Fruit fly (Drosophila melanogaster) whole organism, embryonic: Measurements from ENCODE around the gene Ilk.
A peak's percentile ranks its signal among the peaks of the same experiment; 100 is the strongest.

Experiments used
- Aef1 ChIP-seq: fragments of 200-800 bp; sonication (Bioruptor generic); IDR thresholded peaks from 3 replicates; pipeline ENCODE4 v1.3.6; 2022; ENCODE audit warnings: missing biosample characterization, missing genetic modification characterization
- Awh ChIP-seq: fragments of 200-800 bp; sonication (Bioruptor generic); IDR thresholded peaks from 2 replicates; pipeline ENCODE4, ENCODE4 v1.3.6; 2022; ENCODE audit warnings: missing biosample characterization, missing genetic modification characterization
- BEAF-32 ChIP-seq: fragments of 200-800 bp; sonication (Bioruptor generic); optimal IDR thresholded peaks from 3 replicates; lab custom pipeline; 2017; ENCODE audit warnings: missing biosample characterization, missing genetic modification characterization, mild to moderate bottlenecking, moderate library complexity, missing genetic modification reagents
- CG11093 ChIP-seq: fragments of 200-800 bp; sonication (Bioruptor generic); IDR thresholded peaks from 3 replicates; pipeline ENCODE4 v1.3.6; 2022; ENCODE audit warnings: missing biosample characterization, missing genetic modification characterization
- CG11696 ChIP-seq: fragments of 200-800 bp; sonication (Bioruptor generic); IDR thresholded peaks from 2 replicates; pipeline ENCODE4 v1.3.6; 2022; ENCODE audit warnings: missing biosample characterization, missing genetic modification characterization
- CG14014 ChIP-seq: fragments of 200-800 bp; sonication (Bioruptor generic); IDR thresholded peaks from 2 replicates; pipeline ENCODE4 v1.3.6; 2022; ENCODE audit warnings: missing biosample characterization, missing genetic modification characterization
- CG2116 ChIP-seq: fragments of 200-800 bp; sonication (Bioruptor generic); optimal IDR thresholded peaks from 3 replicates; lab custom pipeline; 2018; ENCODE audit warnings: missing biosample characterization, mild to moderate bottlenecking, missing genetic modification characterization
- CG2120 ChIP-seq: fragments of 200-800 bp; sonication (Bioruptor generic); optimal IDR thresholded peaks from 3 replicates; lab custom pipeline; 2016; ENCODE audit warnings: missing biosample characterization, missing genetic modification characterization
- CG2199 ChIP-seq: fragments of 200-800 bp; sonication (Bioruptor generic); IDR thresholded peaks from 3 replicates; pipeline ENCODE4 v1.3.6; 2022; ENCODE audit warnings: missing biosample characterization, missing genetic modification characterization
- CG31365 ChIP-seq: fragments of 200-800 bp; sonication (Bioruptor generic); optimal IDR thresholded peaks from 2 replicates; lab custom pipeline; 2018; ENCODE audit warnings: missing biosample characterization, mild to moderate bottlenecking, missing genetic modification characterization
- CG33213 ChIP-seq: fragments of 200-800 bp; sonication (Bioruptor generic); optimal IDR thresholded peaks from 3 replicates; lab custom pipeline; 2016; ENCODE audit warnings: missing biosample characterization, missing genetic modification characterization
- CG34376 ChIP-seq: fragments of 200-800 bp; sonication (Bioruptor generic); optimal IDR thresholded peaks from 2 replicates; lab custom pipeline; 2018; ENCODE audit warnings: missing biosample characterization, mild to moderate bottlenecking, missing genetic modification characterization
- CG3838 ChIP-seq: fragments of 200-800 bp; sonication (Bioruptor generic); optimal IDR thresholded peaks from 3 replicates; lab custom pipeline; 2016; ENCODE audit warnings: missing biosample characterization, missing genetic modification characterization
- CG4360 ChIP-seq: fragments of 200-800 bp; sonication (Bioruptor generic); IDR thresholded peaks from 2 replicates; pipeline ENCODE4 v1.3.6; 2022; ENCODE audit warnings: missing biosample characterization, missing genetic modification characterization
- CG43689 ChIP-seq: fragments of 200-800 bp; sonication (Bioruptor generic); IDR thresholded peaks from 2 replicates; pipeline ENCODE4 v1.3.6; 2022; ENCODE audit warnings: missing biosample characterization, missing genetic modification characterization
- CG5180 ChIP-seq: fragments of 200-800 bp; sonication (Bioruptor generic); optimal IDR thresholded peaks from 3 replicates; lab custom pipeline; 2017; ENCODE audit warnings: missing biosample characterization, missing genetic modification characterization, mild to moderate bottlenecking, moderate library complexity, missing genetic modification reagents
- CG7745 ChIP-seq: fragments of 200-800 bp; sonication (Bioruptor generic); optimal IDR thresholded peaks from 2 replicates; lab custom pipeline; 2018; ENCODE audit warnings: missing biosample characterization, mild to moderate bottlenecking, missing genetic modification characterization, moderate library complexity
- CG7987 ChIP-seq: fragments of 200-800 bp; sonication (Bioruptor generic); optimal IDR thresholded peaks from 2 replicates; lab custom pipeline; 2018; ENCODE audit warnings: missing biosample characterization, mild to moderate bottlenecking, missing genetic modification characterization, moderate library complexity
- Dek ChIP-seq: fragments of 200-800 bp; sonication (Bioruptor generic); optimal IDR thresholded peaks from 3 replicates; lab custom pipeline; 2019; ENCODE audit warnings: missing biosample characterization, mild to moderate bottlenecking, missing genetic modification characterization, moderate library complexity
- Dp ChIP-seq: fragments of 200-800 bp; sonication (Bioruptor generic); optimal IDR thresholded peaks from 2 replicates; lab custom pipeline; 2018; ENCODE audit warnings: missing biosample characterization, mild to moderate bottlenecking, missing genetic modification characterization, moderate library complexity
- E2f1 ChIP-seq: fragments of 200-800 bp; sonication (Bioruptor generic); IDR thresholded peaks from 2 replicates; pipeline ENCODE4 v1.3.6; 2022; ENCODE audit warnings: missing biosample characterization, missing genetic modification characterization
- H2.0 ChIP-seq: fragments of 200-800 bp; sonication (Bioruptor generic); IDR thresholded peaks from 2 replicates; pipeline ENCODE4 v1.3.6; 2022; ENCODE audit warnings: missing biosample characterization, missing genetic modification characterization
- Hr3 ChIP-seq: fragments of 200-800 bp; sonication (Bioruptor generic); optimal IDR thresholded peaks from 3 replicates; lab custom pipeline; 2016; ENCODE audit warnings: missing biosample characterization, missing genetic modification characterization
- NK7.1 ChIP-seq: fragments of 200-800 bp; sonication (Bioruptor generic); optimal IDR thresholded peaks from 3 replicates; lab custom pipeline; 2016; ENCODE audit warnings: missing biosample characterization, missing genetic modification characterization
- Neu2 ChIP-seq: fragments of 200-800 bp; sonication (Bioruptor generic); optimal IDR thresholded peaks from 3 replicates; lab custom pipeline; 2016; ENCODE audit warnings: missing biosample characterization, missing genetic modification characterization, borderline replicate concordance
- Oli ChIP-seq: fragments of 200-800 bp; sonication (Bioruptor generic); optimal IDR thresholded peaks from 2 replicates; lab custom pipeline; 2018; ENCODE audit warnings: missing biosample characterization, mild to moderate bottlenecking, missing genetic modification characterization, moderate library complexity
- Sin3A ChIP-seq: fragments of >200 bp; optimal IDR thresholded peaks from 2 replicates; lab custom pipeline; 2018
- Sox100B ChIP-seq: fragments of 200-800 bp; sonication (Bioruptor generic); optimal IDR thresholded peaks from 3 replicates; lab custom pipeline; 2018; ENCODE audit warnings: missing biosample characterization, mild to moderate bottlenecking, missing genetic modification characterization
- Usf ChIP-seq: fragments of 200-800 bp; sonication (Bioruptor generic); optimal IDR thresholded peaks from 2 replicates; lab custom pipeline; 2017; ENCODE audit warnings: missing genotype, missing biosample characterization, missing genetic modification characterization
- abd-A ChIP-seq: fragments of 200-800 bp; sonication (Bioruptor generic); optimal IDR thresholded peaks from 3 replicates; lab custom pipeline; 2019; ENCODE audit warnings: missing biosample characterization, mild to moderate bottlenecking, missing genetic modification characterization, moderate library complexity
- bcd ChIP-seq: fragments of 200-800 bp; sonication (Bioruptor generic); optimal IDR thresholded peaks from 2 replicates; lab custom pipeline; 2017; ENCODE audit warnings: missing biosample characterization, mild to moderate bottlenecking, missing genetic modification characterization
- caup ChIP-seq: fragments of 200-800 bp; sonication (Bioruptor generic); optimal IDR thresholded peaks from 3 replicates; lab custom pipeline; 2017; ENCODE audit warnings: missing biosample characterization, mild to moderate bottlenecking, missing genetic modification characterization, moderate library complexity; ENCODE audit not compliant: severe bottlenecking
- dimm ChIP-seq: fragments of 200-800 bp; sonication (Bioruptor generic); IDR thresholded peaks from 2 replicates; pipeline ENCODE4 v1.3.6; 2022; ENCODE audit warnings: missing biosample characterization, missing genetic modification characterization
- dpn ChIP-seq, 2 experiments: fragments of 200-800 bp; sonication (Bioruptor generic); optimal IDR thresholded peaks; 3 replicates each; lab custom pipeline; 2016; ENCODE audit warnings: missing biosample characterization in 2 of 2, missing genetic modification characterization in 2 of 2
- fd102C ChIP-seq: fragments of 200-800 bp; sonication (Bioruptor generic); optimal IDR thresholded peaks from 2 replicates; lab custom pipeline; 2018; ENCODE audit warnings: missing biosample characterization, mild to moderate bottlenecking, missing genetic modification characterization, moderate library complexity
- fd96Cb ChIP-seq: fragments of 200-800 bp; sonication (Bioruptor generic); optimal IDR thresholded peaks from 2 replicates; lab custom pipeline; 2018; ENCODE audit warnings: missing biosample characterization, mild to moderate bottlenecking, missing genetic modification characterization, moderate library complexity
- fru ChIP-seq: fragments of >200 bp; optimal IDR thresholded peaks from 2 replicates; lab custom pipeline; 2017
- gem ChIP-seq: fragments of 200-800 bp; sonication (Bioruptor generic); optimal IDR thresholded peaks from 2 replicates; lab custom pipeline; 2019; ENCODE audit warnings: missing biosample characterization, mild to moderate bottlenecking, missing genetic modification characterization, moderate library complexity
- jigr1 ChIP-seq: fragments of 200-800 bp; sonication (Bioruptor generic); IDR thresholded peaks from 3 replicates; pipeline ENCODE4 v1.3.6; 2022; ENCODE audit warnings: missing biosample characterization, missing genetic modification characterization
- lmd ChIP-seq: fragments of 200-800 bp; sonication (Bioruptor generic); IDR thresholded peaks from 2 replicates; pipeline ENCODE4 v1.3.6; 2022; ENCODE audit warnings: missing biosample characterization, missing genetic modification characterization
- luna ChIP-seq: fragments of 200-800 bp; sonication (Bioruptor generic); optimal IDR thresholded peaks from 2 replicates; lab custom pipeline; 2016; ENCODE audit warnings: missing biosample characterization, missing genetic modification characterization
- org-1 ChIP-seq: fragments of 200-800 bp; sonication (Bioruptor generic); optimal IDR thresholded peaks from 2 replicates; lab custom pipeline; 2017; ENCODE audit warnings: missing biosample characterization, missing genetic modification characterization
- p53 ChIP-seq: fragments of 200-800 bp; sonication (Bioruptor generic); optimal IDR thresholded peaks from 2 replicates; lab custom pipeline; 2016; ENCODE audit warnings: missing biosample characterization, missing genetic modification characterization
- pb ChIP-seq: fragments of 200-800 bp; sonication (Bioruptor generic); optimal IDR thresholded peaks from 3 replicates; lab custom pipeline; 2016; ENCODE audit warnings: missing biosample characterization, missing genetic modification characterization
- pho ChIP-seq: fragments of 200-800 bp; sonication (Bioruptor generic); optimal IDR thresholded peaks from 2 replicates; lab custom pipeline; 2016; ENCODE audit warnings: missing biosample characterization, missing genetic modification characterization
- pzg ChIP-seq: fragments of 200-800 bp; sonication (Bioruptor generic); optimal IDR thresholded peaks from 3 replicates; lab custom pipeline; 2018; ENCODE audit warnings: missing biosample characterization, mild to moderate bottlenecking, missing genetic modification characterization, moderate library complexity
- ranshi ChIP-seq: fragments of 200-800 bp; sonication (Bioruptor generic); IDR thresholded peaks from 2 replicates; pipeline ENCODE4 v1.3.6; 2022; ENCODE audit warnings: missing biosample characterization, missing genetic modification characterization
- row ChIP-seq: fragments of 200-800 bp; sonication (Bioruptor generic); IDR thresholded peaks from 3 replicates; pipeline ENCODE4 v1.3.6; 2022; ENCODE audit warnings: missing biosample characterization, missing genetic modification characterization
- sens ChIP-seq: fragments of 200-800 bp; sonication (Bioruptor generic); peaks from one replicate; lab custom pipeline; 2016; ENCODE audit warnings: missing biosample characterization, missing genetic modification characterization
- unc-4 ChIP-seq: fragments of 200-800 bp; sonication (Bioruptor generic); IDR thresholded peaks from 2 replicates; pipeline ENCODE4 v1.3.6; 2022; ENCODE audit warnings: missing biosample characterization, missing genetic modification characterization; ENCODE audit not compliant: partially characterized antibody
- zfh1 ChIP-seq: fragments of 200-800 bp; sonication (Bioruptor generic); IDR thresholded peaks from 3 replicates; pipeline ENCODE4 v1.3.6; 2022; ENCODE audit warnings: missing biosample characterization, missing genetic modification characterization

Gene Ilk

dm6 chr3L:21171905-21172304 is 44.8 kb upstream of the Ilk start, which contains the start of gene Ac78C (continued):
- TF ChIP-seq bcd (GFP tag; lab: Kevin White, UChicago), result peak; percentile 79
- TF ChIP-seq Awh (GFP tag; lab: Robert Waterston, UW), result peak; percentile 84
- peak; percentile 27 for TF ChIP-seq pzg (GFP tag; lab: Kevin White, UChicago)
- no peak for TF ChIP-seq BEAF-32 (GFP tag; lab: Kevin White, UChicago)
- peak; percentile 79 for TF ChIP-seq E2f1
- peak; percentile 59 for TF ChIP-seq Hr3 (GFP tag; lab: Kevin White, UChicago)
- peak; percentile 82 for TF ChIP-seq CG33213 (GFP tag; lab: Kevin White, UChicago)
- TF ChIP-seq fru (lab: Kevin White, UChicago), result no peak
- TF ChIP-seq Sin3A (lab: Kevin White, UChicago), result no peak
- TF ChIP-seq dimm (GFP tag; lab: Robert Waterston, UW), result 0 out of 2 replicates have a peak, but pooled peaks have one; percentile 36
- TF ChIP-seq unc-4 (GFP tag; lab: Robert Waterston, UW), result no peak
- peak; percentile 7 for TF ChIP-seq Neu2 (GFP tag; lab: Kevin White, UChicago)
- TF ChIP-seq CG43689, result no peak
- peak; percentile 88 for TF ChIP-seq abd-A
- peak; percentile 77; the same call in 1 of the 3 replicates for TF ChIP-seq CG2199 (GFP tag; lab: Robert Waterston, UW)
- TF ChIP-seq CG31365, result peak; percentile 85
- TF ChIP-seq Oli, result peak; percentile 77
- TF ChIP-seq CG3838 (GFP tag; lab: Kevin White, UChicago), result peak; percentile 30
- TF ChIP-seq CG2116 (GFP tag; lab: Kevin White, UChicago), result no peak
- peak; percentile 83 for TF ChIP-seq gem
- peak; percentile 93 for TF ChIP-seq CG5180 (GFP tag; lab: Kevin White, UChicago)
- peak; percentile 66; the same call in 2 of the 3 replicates for TF ChIP-seq CG11093
- peak; percentile 74 for TF ChIP-seq fd96Cb (tag; lab: Kevin White, UChicago)
- TF ChIP-seq CG34376 (GFP tag; lab: Kevin White, UChicago), result peak; percentile 96
- peak; percentile 83 for TF ChIP-seq NK7.1 (GFP tag; lab: Kevin White, UChicago)
- peak; percentile 86 for TF ChIP-seq row (GFP tag; lab: Robert Waterston, UW)
- no peak for TF ChIP-seq CG7745 (tag; lab: Kevin White, UChicago)
- TF ChIP-seq Dp (GFP tag; lab: Kevin White, UChicago), result peak; percentile 6
- peak; percentile 77 for TF ChIP-seq zfh1 (GFP tag; lab: Robert Waterston, UW)
- TF ChIP-seq H2.0 (GFP tag; lab: Robert Waterston, UW), result peak; percentile 77
- TF ChIP-seq CG2120 (GFP tag; lab: Kevin White, UChicago), result peak; percentile 95
- TF ChIP-seq CG11696 (GFP tag; lab: Robert Waterston, UW), result 0 out of 2 replicates have a peak, but pooled peaks have one; percentile 47
- peak; percentile 80 for TF ChIP-seq org-1 (GFP tag; lab: Kevin White, UChicago)
- TF ChIP-seq ranshi (GFP tag; lab: Robert Waterston, UW), result peak; percentile 89
- TF ChIP-seq luna (GFP tag; lab: Kevin White, UChicago), result peak; percentile 88
- no peak for TF ChIP-seq CG4360 (GFP tag; lab: Robert Waterston, UW)
- TF ChIP-seq Sox100B (GFP tag; lab: Kevin White, UChicago), result peak; percentile 62
- peak; percentile 89 for TF ChIP-seq CG14014 (GFP tag; lab: Robert Waterston, UW)
- TF ChIP-seq dpn (GFP tag; optimal IDR thresholded peaks at IDR 0.05; lab: Kevin White, UChicago), result peak; percentile 88 to 92
- TF ChIP-seq Aef1 (GFP tag; lab: Robert Waterston, UW), result peak; percentile 87
- peak; percentile 82 for TF ChIP-seq pho
- TF ChIP-seq fd102C (GFP tag; lab: Kevin White, UChicago), result no peak
- peak; percentile 48 for TF ChIP-seq Usf (GFP tag; lab: Kevin White, UChicago)
- peak; percentile 39; the same call in 1 of the 3 replicates for TF ChIP-seq jigr1 (GFP tag; lab: Robert Waterston, UW)
- TF ChIP-seq sens (GFP tag; lab: Kevin White, UChicago), result peak; percentile 94
- TF ChIP-seq pb (GFP tag; lab: Kevin White, UChicago), result peak; percentile 90
- TF ChIP-seq CG7987, result peak; percentile 85
- TF ChIP-seq Dek (tag; lab: Kevin White, UChicago), result peak; percentile 85
- peak; percentile 94 for TF ChIP-seq caup (GFP tag; lab: Kevin White, UChicago)
- peak; percentile 90 for TF ChIP-seq p53 (GFP tag; lab: Kevin White, UChicago)
- peak; percentile 91 for TF ChIP-seq lmd (GFP tag; lab: Robert Waterston, UW)
